Worm (Caenorhabditis elegans) whole organism, dauer: ENCODE measurements around the gene pho-11.

Experiments
- unc-62 ChIP-seq: sonication (generic microtip); optimal IDR thresholded peaks from 2 replicates; lab custom pipeline; 2017; ENCODE audit warnings: missing biosample characterization, missing genetic modification reagents, missing genetic modification characterization

pho-11 gene

DNA sequence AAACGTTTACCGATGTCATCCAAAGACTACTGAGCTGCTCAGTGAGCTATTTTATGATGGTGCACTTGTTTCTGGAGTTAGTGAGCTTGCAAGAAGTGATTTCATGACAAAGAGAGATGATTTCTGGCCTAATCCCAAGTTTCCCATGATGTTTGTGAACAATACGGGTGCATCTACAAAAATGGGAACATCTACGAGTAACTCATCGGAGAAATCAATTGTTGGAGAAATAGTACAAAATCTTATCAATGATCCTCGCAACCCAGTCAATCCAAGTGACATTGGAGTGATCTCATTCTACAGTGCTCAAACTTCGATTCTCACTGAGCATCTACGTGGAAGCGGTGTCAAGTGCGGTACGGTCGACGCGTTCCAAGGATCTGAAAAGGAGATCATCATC, 3.2 kb upstream of the pho-11 start:
- TF ChIP-seq unc-62 (GFP tag; lab: Kevin White, UChicago), result no peak

DNA sequence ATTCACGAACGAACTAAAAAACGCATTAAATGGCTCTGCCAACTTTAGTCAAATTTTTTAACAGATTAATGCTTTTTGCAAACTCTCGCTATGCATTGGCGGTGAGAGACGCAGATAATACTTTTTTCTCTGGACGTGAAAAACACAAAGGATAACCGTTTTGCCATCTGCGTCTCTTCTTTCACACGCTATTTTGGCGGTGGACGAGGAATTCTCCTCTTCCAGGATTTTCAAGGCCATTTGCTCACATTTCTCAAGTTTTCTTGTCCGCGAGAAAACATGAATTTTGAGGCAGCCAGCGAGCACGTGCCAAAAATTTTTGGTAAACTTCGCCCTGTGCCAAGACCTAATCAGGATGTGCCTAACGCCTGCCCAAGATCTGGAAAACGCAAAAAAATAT, 637 bp upstream of the pho-11 start:
- no peak for TF ChIP-seq unc-62 (GFP tag; lab: Kevin White, UChicago)

ce11 chrII:9933947-9934383, 2.3 kb downstream of the pho-11 start:
- no peak for TF ChIP-seq unc-62 (GFP tag; lab: Kevin White, UChicago)

ce11 chrII:9934570-9934969, 2.9 kb downstream of the pho-11 start:
- no peak for TF ChIP-seq unc-62 (GFP tag; lab: Kevin White, UChicago)

DNA sequence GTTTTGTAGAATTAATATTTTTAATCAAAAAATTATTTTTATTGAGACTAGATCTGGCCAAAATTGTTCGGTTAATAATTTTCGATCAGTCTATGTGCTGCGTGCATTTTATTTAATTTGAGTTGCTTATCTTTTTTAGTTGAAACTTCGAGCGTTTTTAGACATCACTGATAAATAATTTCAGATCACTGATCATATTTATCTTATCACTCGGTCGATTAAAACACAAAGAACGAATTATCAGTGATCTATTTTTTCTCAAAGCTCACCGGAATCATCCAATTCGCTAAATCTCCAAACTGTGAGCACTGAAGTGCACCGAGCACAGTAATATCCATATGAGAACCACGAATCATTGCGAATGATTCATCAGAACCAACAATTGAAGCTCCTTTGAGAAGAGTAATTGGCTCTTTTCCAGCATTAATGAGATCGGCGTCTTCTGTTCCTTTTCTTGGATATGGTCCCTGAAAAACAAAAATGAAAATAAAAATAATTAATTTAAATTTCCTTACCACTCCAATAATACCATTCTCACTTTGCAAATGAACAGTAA, 3.5 kb downstream of the pho-11 start:
- no peak for TF ChIP-seq unc-62 (GFP tag; lab: Kevin White, UChicago)

DNA sequence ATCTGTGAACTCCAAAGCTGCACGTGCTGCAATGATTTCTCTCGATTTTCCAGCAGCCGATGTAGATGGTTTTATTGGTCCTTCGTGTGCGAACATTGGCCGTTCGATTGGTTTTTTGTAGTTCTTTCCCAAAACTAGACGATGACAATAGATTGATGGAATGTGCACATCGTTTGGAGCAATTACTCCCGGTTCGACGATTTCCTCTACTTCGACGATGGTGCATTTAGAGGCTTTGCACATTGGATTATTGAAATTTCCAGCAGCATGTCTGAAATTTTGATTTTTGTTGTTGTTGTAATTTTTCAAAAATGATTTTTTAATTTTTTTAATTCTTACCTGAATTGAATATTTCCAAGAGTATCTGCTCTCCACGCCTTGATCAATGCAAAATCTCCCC, 4.0 kb downstream of the pho-11 start:
- TF ChIP-seq unc-62 (GFP tag; lab: Kevin White, UChicago), result no peak

DNA sequence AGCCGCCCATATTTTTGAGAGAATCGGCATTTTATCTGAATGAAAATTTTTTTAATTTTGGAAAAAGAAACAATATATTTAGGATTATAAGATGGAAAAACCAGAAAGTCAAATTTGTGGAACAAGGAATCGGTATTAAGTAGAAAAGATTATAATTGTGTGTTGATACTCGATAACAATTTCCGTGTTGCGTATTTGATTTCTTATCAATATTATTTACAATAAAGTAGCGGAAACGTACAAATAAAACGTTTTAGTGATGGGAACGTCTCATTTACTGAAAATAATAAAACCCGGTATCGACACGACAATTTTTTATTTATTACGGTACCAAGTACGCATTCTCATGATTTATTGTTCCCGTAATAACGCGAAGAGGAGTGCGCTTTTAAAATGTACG, 5.2 kb downstream of the pho-11 start, which contains the start of gene C05C10.3:
Gene C05C10.3, minus strand, starts transcription at position 35 of the 400 bp plus-strand sequence.
- TF ChIP-seq unc-62 (GFP tag; lab: Kevin White, UChicago), result no peak

ce11 chrII:9937611-9938010, 6.0 kb downstream of the pho-11 start:
- no peak for TF ChIP-seq unc-62 (GFP tag; lab: Kevin White, UChicago)

ce11 chrII:9938877-9939276, 7.2 kb downstream of the pho-11 start, which contains the start of the genes C05C10.7 and C05C10.5:
TSS of gene C05C10.7 (minus strand) at chrII:9938971.
TSS of gene C05C10.5 (plus strand) at chrII:9939040.
- no peak for TF ChIP-seq unc-62 (GFP tag; lab: Kevin White, UChicago)

DNA sequence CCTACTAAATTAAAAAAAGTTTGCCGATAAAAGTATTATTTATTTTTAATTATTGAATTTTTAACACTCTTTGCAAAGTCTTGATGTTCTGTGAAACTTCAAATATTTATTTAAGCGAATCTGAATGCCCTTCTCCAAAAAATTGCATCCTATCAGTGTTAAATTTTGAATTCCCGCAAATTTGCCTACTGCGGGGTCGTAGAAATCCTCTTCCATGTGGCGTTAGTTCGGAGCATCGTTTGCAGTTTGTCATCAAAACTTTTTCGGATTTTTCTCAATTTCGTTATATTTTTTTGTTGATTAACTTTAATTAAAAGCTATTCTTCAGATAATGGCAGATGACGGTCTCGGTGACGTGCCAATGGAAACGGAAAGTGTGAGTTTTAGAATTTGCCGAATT, 8.8 kb downstream of the pho-11 start, which contains the start of gene ufd-3:
Gene ufd-3, plus strand, starts transcription at position 324 of the 400 bp plus-strand sequence.
- no peak for TF ChIP-seq unc-62 (GFP tag; lab: Kevin White, UChicago)

DNA sequence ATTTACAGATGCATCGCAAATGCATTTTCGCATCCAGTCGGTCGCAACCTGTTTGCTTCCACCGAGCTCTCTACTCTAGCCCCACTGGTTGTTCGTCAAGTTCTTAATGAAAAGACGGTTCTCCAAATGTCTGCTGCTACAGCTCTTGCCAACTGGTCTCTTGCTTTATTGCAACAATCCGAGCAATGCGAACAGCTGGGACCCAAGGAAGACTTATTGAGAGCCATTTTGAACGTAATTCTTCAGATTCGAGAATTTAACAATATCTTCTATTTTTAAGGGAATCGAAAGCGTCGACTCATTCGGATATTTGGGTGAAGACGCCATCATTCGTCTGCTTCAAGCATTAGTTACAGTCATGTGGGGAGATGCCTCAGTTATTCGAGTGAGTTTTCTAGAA, 11.6 kb downstream of the pho-11 start:
- TF ChIP-seq unc-62 (GFP tag; lab: Kevin White, UChicago), result no peak

- no peak for TF ChIP-seq unc-62 (GFP tag; lab: Kevin White, UChicago)
These were observed 12.2 kb downstream of the pho-11 start, which contains the start of gene flad-1 for ce11 chrII:9943837-9944236. TSS of gene flad-1 (plus strand) at chrII:9944137.

DNA sequence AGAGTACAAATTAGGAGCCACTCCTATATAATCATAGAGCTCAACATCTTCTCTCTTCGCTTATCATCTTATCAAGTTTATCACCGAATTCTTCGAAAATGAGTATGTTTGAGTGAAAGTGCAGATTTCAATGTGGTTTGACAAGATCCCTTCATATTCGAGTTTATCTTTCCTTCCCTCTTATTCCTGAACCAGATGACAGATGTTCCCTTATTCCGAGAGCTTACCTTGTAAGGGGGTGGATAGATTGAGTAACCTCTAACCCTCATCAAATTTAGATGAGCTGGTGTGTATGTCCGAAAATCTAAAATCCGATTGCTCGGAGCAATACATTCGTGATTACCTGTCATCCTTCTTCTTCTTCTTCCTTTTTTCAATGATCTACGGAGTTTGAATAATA, 17.0 kb downstream of the pho-11 start:
- no peak for TF ChIP-seq unc-62 (GFP tag; lab: Kevin White, UChicago)

ce11 chrII:9951846-9952245, 20.2 kb downstream of the pho-11 start:
- no peak for TF ChIP-seq unc-62 (GFP tag; lab: Kevin White, UChicago)

ce11 chrII:9954885-9955284, 23.2 kb downstream of the pho-11 start, which contains the start of gene egl-43:
TSS of gene egl-43 (plus strand) at chrII:9955185.
- no peak for TF ChIP-seq unc-62 (GFP tag; lab: Kevin White, UChicago)

- TF ChIP-seq unc-62 (GFP tag; lab: Kevin White, UChicago), result no peak
These were observed 24.5 kb downstream of the pho-11 start for ce11 chrII:9956116-9956515.

ce11 chrII:9960127-9960526, 28.5 kb downstream of the pho-11 start:
- no peak for TF ChIP-seq unc-62 (GFP tag; lab: Kevin White, UChicago)
